Fruit fly (Drosophila melanogaster): ENCODE results near the gene plh.
A peak's percentile ranks its signal among the peaks of the same experiment; 100 is the strongest.

The plh gene

DNA sequence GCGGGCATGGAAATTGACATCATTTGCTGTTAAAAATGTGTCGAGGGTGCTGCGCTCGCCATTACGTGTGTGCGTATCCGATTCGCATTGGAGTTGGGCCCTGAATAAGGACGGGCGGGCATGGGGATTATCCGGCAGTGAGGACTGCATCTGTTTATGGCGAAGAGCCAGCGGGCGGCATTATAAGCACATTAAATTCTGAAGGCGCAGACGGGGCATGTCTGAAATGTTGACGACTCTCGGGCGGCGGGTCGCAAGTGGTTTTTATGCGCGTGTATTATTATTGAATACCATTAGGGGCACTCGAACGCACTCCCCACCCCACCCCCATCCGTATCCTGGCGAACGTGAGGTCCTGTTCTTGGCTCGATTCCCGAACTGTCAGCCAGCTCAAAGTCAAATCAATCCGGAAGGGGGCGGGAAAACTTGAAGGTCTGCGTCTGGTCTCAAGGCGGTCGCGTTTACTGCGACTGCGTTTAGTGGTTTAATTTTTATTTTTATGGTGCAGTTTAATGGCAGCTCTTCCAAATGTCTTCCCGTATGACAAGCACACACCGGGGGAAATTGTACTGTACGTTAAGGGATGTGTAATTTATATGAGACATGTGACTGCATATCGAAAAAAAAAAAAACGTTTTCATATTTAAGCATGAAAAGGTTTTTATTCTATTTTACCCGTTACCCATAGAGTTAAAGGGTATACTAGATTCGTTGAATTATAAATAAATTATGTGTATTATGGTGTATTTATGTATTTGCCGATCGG, 32.4 kb downstream of the plh start:
- no peak for TF ChIP-seq CG8478 (optimal IDR thresholded peaks at IDR 0.05)
- no peak for TF ChIP-seq psq (optimal IDR thresholded peaks at IDR 0.05)
- no peak for TF ChIP-seq Dll (optimal IDR thresholded peaks at IDR 0.05)
- TF ChIP-seq EcR (GFP tag; optimal IDR thresholded peaks at IDR 0.05): no peak
- TF ChIP-seq usp (GFP tag; optimal IDR thresholded peaks at IDR 0.05): no peak
- no peak for TF ChIP-seq pan (optimal IDR thresholded peaks at IDR 0.05)

DNA sequence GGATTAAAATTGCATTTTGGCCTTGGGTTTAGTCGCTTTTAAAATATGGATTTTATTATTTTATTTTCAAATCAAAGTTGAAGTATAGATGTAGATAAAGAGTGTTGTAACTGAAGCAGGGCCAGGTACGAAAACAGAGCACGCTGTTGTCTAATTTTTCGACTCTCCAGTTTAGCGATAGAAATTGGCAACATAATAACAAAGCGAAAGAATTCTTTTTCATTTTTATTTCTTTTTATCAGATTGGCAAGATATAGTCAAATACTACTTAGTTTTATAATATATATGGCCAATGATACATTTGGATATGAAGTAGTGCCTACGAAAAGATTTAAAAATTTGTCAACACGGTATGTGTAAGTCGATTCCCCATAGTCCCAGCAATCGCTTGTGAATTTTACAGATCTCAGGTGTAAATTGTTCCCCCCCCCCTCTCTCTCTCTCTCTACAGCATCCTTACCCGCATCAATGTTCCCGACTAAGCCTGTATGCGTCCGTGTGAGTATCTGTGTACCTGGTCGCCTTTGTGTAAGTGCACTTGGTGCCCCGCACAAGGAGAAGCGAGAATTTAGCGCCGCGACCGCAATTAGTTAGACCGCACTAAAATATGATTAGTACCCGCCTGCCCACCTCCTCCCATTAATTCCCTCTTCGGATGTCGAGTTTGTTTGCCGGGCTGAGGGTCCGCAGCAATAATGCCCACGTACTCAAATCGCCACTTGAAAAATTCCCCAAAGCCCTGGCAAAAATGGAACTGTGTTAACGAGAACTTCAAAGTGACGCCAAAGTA, 34.8 kb downstream of the plh start:
- TF ChIP-seq pan (optimal IDR thresholded peaks at IDR 0.05): peak; percentile 77
- no peak for TF ChIP-seq psq (optimal IDR thresholded peaks at IDR 0.05)

DNA sequence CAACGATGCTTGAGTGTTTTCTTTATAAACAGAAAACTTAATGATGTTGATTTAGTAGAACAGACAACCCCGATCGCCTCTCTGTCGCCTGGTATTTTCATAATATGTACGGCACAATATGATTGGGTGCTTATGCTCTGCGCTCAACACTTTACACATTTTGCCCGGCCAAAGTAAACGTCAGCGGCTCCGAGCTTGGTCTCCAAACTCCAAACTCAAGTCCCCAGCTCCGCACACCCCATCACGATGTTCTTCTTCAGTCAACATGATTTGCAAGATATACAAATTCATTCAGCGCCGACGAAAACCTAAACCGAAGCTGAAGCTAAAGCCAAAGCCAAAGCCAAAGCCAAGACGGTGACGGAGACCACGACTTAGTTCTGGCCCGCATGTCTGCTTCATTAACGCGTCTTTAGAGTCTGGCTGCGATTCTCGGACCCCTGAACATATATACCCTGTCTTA, 35.5 kb downstream of the plh start:
- no peak for TF ChIP-seq pan (optimal IDR thresholded peaks at IDR 0.05)
- no peak for TF ChIP-seq usp (GFP tag; optimal IDR thresholded peaks at IDR 0.05)
- TF ChIP-seq EcR (GFP tag; optimal IDR thresholded peaks at IDR 0.05): no peak
- no peak for TF ChIP-seq CG8478 (optimal IDR thresholded peaks at IDR 0.05)

DNA sequence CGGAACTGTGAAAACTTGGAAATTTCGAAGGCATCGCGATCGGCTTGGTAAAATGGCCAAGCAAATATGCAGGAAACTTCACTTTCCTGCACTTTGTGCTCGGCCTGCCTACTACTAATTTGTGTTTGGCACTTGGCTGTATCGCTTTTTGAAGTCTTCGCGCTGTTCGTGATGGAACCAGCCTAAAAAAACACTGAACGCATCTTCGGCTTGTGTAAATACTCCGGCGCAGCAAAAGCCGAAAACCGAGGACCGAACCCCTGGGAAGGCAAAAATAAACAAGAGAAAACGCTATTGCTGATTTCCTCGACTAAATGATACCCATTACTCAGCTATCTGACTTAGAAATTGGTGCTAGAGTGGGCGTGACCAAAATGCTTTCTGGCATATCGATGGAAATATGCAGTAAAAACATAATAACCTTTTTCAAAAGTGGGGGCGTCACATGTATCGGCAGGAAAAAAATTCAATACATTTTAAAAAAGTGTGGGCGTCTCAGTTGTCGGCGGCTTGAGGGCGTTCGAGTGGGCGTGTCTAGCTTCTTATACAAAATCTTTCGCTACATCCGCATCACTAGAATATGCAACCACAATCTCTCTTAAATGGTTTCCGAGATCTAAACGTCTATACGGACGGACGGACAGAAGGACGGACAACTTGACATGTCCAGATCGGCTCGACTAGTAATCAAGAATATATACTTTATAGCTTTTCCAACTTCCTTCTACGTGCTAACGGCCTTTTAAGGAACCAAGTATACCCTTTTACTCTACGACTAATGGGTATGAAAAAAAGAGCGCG, 36.1 kb downstream of the plh start:
- no peak for TF ChIP-seq pan (optimal IDR thresholded peaks at IDR 0.05)

DNA sequence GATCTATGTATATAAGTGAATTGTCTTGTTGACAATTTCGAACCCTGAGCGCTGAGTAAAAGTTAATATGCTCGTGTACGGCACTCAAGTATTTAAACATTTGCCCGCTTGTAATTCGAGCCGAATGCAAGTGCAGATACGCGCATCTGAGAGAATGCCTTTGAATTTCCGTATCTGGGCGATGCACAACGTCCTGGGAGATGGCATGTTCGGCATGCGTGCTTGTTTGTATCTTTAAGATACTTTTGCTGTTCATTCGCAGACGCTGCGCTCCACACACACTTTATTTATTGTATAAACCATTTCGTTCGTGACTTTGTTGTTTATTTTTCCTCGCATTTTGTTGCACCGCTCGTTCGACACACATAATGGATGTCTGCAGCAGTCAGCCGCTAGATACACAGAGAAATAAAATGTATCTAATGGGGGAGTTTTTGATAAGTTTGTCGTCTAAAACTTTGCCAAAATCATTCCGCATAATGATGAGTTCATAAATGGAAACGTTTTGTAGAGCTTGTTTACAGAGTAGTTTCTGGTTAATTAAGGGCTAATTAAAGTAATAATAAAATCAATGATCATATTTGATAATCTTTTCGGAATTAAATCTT, 37.0 kb downstream of the plh start:
- TF ChIP-seq Dll (optimal IDR thresholded peaks at IDR 0.05): no peak
- no peak for TF ChIP-seq CG8478 (optimal IDR thresholded peaks at IDR 0.05)
- no peak for TF ChIP-seq EcR (GFP tag; optimal IDR thresholded peaks at IDR 0.05)
- TF ChIP-seq usp (GFP tag; optimal IDR thresholded peaks at IDR 0.05): no peak
- no peak for TF ChIP-seq pan (optimal IDR thresholded peaks at IDR 0.05)
- TF ChIP-seq psq (optimal IDR thresholded peaks at IDR 0.05): no peak

DNA sequence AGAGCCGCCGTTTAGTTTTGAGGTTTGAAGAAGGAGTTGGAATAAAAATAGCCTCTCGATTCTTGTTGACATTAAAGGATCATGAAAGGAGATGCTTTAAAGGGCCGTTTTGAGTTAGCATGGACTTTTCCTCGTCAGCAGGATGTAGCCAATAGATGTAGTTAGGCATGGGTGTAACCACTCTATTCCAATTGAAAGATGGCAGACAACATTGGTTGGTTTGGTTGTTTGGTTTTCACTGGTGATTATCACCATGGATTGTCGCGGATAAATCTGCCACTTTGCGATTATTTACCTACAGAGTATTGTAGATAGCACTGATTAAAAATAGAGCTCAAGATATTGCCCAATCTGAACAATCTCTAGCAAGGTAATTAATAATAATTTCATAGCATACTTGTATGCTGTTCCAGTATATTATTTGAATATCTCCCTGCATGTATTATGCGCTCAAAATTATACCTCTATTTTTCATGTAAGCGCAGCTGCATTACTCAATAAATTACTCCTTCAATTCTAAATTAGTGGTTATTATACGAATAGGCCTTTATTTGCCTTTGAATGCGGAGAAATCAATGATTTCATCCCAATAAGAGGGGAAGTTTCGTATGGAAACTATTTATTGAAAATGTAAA, 37.8 kb downstream of the plh start:
- no peak for TF ChIP-seq EcR (GFP tag; optimal IDR thresholded peaks at IDR 0.05)
- TF ChIP-seq pan (optimal IDR thresholded peaks at IDR 0.05): no peak
- TF ChIP-seq CG8478 (optimal IDR thresholded peaks at IDR 0.05): no peak
- TF ChIP-seq Dll (optimal IDR thresholded peaks at IDR 0.05): no peak
- no peak for TF ChIP-seq psq (optimal IDR thresholded peaks at IDR 0.05)
- no peak for TF ChIP-seq usp (GFP tag; optimal IDR thresholded peaks at IDR 0.05)

DNA sequence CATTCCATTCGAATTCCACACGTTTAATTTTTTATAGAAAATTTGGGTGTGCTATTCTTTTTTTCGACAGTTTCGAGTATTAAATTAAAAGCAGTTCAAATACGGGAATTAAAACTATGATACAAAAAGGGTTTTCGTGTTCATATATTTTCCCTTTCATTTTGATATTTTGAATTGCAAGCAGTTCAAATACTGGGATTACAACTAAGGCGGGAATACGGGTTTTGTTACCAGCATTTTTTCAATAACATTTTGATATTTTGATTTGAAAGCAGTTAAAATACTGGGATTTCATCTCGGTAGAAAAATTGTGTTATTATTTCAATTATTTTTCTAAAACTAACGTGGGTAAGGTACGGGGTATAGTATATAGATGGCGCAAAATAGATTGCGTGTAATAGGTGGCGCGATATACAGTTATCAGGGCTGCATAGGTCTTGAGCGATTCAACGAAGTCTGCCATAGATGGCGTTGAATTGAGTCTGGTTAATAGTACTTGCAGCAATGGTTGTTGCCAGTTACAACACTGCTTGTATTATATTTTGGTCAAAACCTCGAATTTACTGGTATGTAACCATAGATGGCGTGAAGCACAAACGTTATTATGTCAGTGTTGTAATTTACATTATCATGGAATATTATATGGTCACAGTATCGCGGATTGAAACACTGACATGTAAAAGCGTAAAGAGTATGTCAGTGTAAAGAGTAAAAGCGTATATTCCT, 40.3 kb downstream of the plh start:
- TF ChIP-seq usp (GFP tag; optimal IDR thresholded peaks at IDR 0.05) (no peak), psq (optimal IDR thresholded peaks at IDR 0.05) (no peak), CG8478 (optimal IDR thresholded peaks at IDR 0.05) (no peak), Dll (optimal IDR thresholded peaks at IDR 0.05) (no peak), EcR (GFP tag; optimal IDR thresholded peaks at IDR 0.05) (no peak), pan (optimal IDR thresholded peaks at IDR 0.05) (no peak)

DNA sequence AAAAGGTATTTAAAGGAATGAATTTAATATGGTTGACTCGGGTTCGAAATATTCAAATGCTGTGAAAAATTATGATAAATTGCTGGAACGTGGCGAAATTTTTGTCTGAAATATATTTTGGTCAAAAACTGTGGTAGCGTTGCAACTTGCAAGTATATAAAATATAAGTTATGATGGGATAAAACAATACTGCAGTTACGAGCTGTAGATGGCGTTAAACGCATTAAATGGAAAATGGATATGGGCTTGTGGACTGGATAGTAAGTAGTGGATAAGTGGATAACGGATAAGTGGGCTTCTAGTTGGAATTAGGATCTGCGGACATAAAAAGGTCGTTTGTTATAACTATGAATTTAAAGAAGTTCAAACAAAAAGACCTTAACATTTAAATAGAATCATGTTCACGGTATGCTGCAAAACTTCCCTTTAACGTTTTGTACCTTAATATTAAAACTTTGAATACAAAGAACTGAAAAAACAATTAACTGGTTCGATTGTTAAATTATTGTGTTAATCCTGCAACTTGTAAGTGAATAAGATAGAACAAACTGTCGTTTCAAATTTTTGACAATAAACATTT, 41.5 kb downstream of the plh start:
- TF ChIP-seq EcR (GFP tag; optimal IDR thresholded peaks at IDR 0.05): no peak
- no peak for TF ChIP-seq pan (optimal IDR thresholded peaks at IDR 0.05)
- no peak for TF ChIP-seq usp (GFP tag; optimal IDR thresholded peaks at IDR 0.05)
- TF ChIP-seq CG8478 (optimal IDR thresholded peaks at IDR 0.05): no peak
- TF ChIP-seq psq (optimal IDR thresholded peaks at IDR 0.05): no peak
- TF ChIP-seq Dll (optimal IDR thresholded peaks at IDR 0.05): no peak

DNA sequence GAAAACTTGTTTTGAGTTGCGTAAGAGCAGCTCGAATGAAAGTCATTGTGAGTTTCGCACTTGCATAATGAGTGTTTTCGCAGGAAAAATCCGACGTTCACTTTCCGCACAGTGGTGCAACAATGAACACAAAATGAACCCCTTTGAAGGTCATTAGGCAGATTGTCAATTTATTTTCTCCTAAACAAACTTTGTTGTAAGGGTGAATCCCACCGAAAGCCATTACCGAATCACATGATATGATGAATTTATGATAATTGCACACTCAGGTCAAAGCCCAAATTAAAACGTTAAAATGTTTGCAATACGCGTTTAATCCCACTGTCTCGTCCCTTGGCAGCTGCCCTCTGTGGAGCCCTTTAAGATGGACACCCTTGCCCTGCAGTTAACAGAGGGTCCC, 43.5 kb downstream of the plh start:
- TF ChIP-seq psq (optimal IDR thresholded peaks at IDR 0.05) (no peak), usp (GFP tag; optimal IDR thresholded peaks at IDR 0.05) (no peak), pan (optimal IDR thresholded peaks at IDR 0.05) (no peak), Dll (optimal IDR thresholded peaks at IDR 0.05) (no peak), CG8478 (optimal IDR thresholded peaks at IDR 0.05) (no peak), EcR (GFP tag; optimal IDR thresholded peaks at IDR 0.05) (no peak)

DNA sequence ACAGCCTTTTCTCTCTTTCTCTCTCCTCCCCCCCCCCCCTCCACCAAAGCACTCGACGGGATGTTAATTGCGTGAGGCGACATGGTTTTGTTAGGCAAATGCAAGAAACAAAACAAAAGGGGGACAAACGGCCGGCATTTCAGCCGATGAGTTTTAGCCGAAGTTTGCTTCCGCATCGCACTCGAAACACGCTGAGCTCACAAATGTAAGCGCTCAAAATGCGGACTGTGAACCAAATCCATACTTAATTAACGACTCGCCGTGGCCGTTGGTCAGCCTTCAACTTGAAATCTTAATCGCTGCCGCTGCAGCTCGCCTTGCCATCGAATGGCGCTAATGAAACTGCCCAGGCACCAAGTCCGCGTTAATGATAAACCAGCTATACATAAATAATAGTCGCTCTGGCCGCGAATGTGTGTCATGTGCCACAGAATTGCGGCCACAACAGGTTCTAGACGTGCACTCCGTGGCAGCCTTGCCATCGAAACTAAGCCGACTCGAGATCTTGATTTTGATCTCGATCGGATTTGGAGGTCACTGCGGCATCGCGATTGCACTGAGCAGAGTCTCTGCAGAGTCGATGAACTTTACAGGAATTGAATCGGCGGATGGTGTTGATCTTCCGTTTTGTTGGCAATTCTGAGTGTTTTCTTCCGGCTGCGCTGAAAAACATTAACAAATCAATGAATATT, 44.4 kb downstream of the plh start:
- no peak for TF ChIP-seq usp (GFP tag; optimal IDR thresholded peaks at IDR 0.05)

All from whole organism.